Worm (Caenorhabditis elegans): ENCODE results near the gene gst-20.

gst-20 gene

DNA sequence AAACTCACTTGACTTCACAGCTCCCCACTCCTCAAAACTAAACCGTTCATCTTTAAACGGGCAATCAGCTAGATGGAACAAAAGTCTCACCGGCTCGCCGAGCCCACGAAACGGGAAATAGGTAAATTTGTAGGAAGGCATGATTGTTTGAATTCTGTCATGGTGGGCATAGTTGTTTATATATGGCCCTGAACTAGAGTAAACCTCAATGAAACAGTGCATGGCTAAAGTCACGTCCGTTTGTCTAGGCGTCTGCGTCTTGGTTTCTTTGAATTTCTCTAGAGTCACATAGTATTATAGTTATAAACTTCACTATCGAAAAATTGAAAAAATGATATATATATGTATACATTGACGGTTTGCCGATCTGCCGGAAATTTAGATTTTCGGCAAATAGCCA is 17.4 kb upstream of the gst-20 start, which contains the start of gene gst-19:
Gene gst-19 (minus strand): TSS at position 145 of the 400 bp plus-strand sequence.
- no peak for TF ChIP-seq che-1 (tag; optimal IDR thresholded peaks at IDR 0.05)
- TF ChIP-seq ceh-19 (GFP tag; optimal IDR thresholded peaks at IDR 0.05): no peak
- TF ChIP-seq ceh-18 (tag; optimal IDR thresholded peaks at IDR 0.05): no peak
- no peak for TF ChIP-seq pqm-1 (tag; optimal IDR thresholded peaks at IDR 0.05)
- TF ChIP-seq eyg-1 (tag; optimal IDR thresholded peaks at IDR 0.05): no peak
- no peak for TF ChIP-seq pag-3 (tag; optimal IDR thresholded peaks at IDR 0.05; ENCODE audit: borderline replicate concordance)
- TF ChIP-seq pha-2 (tag; optimal IDR thresholded peaks at IDR 0.05): no peak
- no peak for TF ChIP-seq sdc-2 (tag; optimal IDR thresholded peaks at IDR 0.05)
- no peak for TF ChIP-seq ets-4 (tag; optimal IDR thresholded peaks at IDR 0.05)
- no peak for TF ChIP-seq lim-6 (tag; optimal IDR thresholded peaks at IDR 0.05)
- no peak for TF ChIP-seq sox-4 (tag; optimal IDR thresholded peaks at IDR 0.05)
- no peak for TF ChIP-seq C08G9.2 (tag; optimal IDR thresholded peaks at IDR 0.05)
- no peak for TF ChIP-seq ceh-14 (tag; optimal IDR thresholded peaks at IDR 0.05)
- TF ChIP-seq nhr-11 (tag; optimal IDR thresholded peaks at IDR 0.05): no peak

DNA sequence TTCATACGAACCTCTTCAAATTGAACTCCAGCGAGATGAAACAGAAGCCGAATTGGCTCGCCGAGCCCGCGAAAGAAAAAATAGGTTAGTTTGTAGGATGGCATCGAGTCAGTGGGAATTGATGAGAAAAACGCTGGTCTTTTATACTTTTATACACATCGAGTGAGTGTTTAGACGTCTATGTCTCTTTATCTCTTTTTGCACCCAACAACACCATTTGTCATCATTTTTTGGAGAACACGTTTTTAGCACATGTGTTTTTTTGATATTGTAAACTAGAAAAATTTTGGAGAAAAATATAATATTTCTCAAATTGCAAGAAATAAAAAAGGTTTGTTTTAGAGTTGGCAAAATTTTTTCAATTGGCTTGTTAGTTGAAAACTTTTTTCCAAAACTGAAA is 14.7 kb upstream of the gst-20 start, which contains the start of gene gst-16:
Gene gst-16 (minus strand): TSS at position 111 of the 400 bp plus-strand sequence.
- TF ChIP-seq pha-2 (tag; optimal IDR thresholded peaks at IDR 0.05) (no peak), pat-9 (tag; optimal IDR thresholded peaks at IDR 0.05) (no peak), ttx-3 (tag; optimal IDR thresholded peaks at IDR 0.05) (no peak), npax-4 (tag; optimal IDR thresholded peaks at IDR 0.05) (no peak), unc-3 (GFP tag; conservative IDR thresholded peaks at IDR 0.05) (no peak), unc-3 (tag; optimal IDR thresholded peaks at IDR 0.05) (no peak)

DNA sequence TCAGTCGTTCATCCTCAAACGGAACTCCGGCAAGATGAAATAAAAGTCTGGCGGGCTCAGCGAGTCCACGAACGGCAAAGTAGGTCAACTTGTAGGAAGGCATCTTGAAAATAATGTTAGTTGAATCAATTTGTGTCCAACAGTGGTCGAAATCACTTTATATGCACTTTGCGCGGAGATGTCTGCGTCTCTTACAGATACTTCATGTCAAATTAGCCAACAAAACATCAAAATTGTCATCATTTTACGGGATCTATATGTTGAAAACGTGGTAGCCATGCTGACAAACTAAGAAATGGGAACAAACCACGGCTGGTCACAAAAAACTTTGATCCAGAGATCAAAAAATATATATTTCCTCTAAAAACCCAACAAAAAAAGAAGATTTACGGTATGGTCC is 8.2 kb upstream of the gst-20 start, which contains the start of gene gst-12:
Gene gst-12 (minus strand): TSS at position 254 of the 400 bp plus-strand sequence.
- TF ChIP-seq K02D7.2 (tag; optimal IDR thresholded peaks at IDR 0.05) (no peak), pax-1 (tag; optimal IDR thresholded peaks at IDR 0.05) (no peak), syd-9 (tag; optimal IDR thresholded peaks at IDR 0.05) (no peak), C08G9.2 (tag; optimal IDR thresholded peaks at IDR 0.05) (no peak), ztf-16 (tag; optimal IDR thresholded peaks at IDR 0.05) (no peak), ceh-30 (tag; optimal IDR thresholded peaks at IDR 0.05) (no peak), ceh-14 (tag; optimal IDR thresholded peaks at IDR 0.05) (no peak), che-1 (tag; optimal IDR thresholded peaks at IDR 0.05) (no peak), fkh-6 (tag; optimal IDR thresholded peaks at IDR 0.05) (no peak), hlh-30 (tag; optimal IDR thresholded peaks at IDR 0.05; ENCODE audit: insufficient read depth) (no peak), ceh-22 (tag; optimal IDR thresholded peaks at IDR 0.05) (no peak), dmd-4 (tag; optimal IDR thresholded peaks at IDR 0.05; ENCODE audit: borderline replicate concordance) (no peak), pha-2 (tag; optimal IDR thresholded peaks at IDR 0.05) (no peak), ceh-2 (tag; optimal IDR thresholded peaks at IDR 0.05) (no peak), ceh-9 (tag; optimal IDR thresholded peaks at IDR 0.05) (no peak), nhr-11 (tag; optimal IDR thresholded peaks at IDR 0.05) (no peak)

DNA sequence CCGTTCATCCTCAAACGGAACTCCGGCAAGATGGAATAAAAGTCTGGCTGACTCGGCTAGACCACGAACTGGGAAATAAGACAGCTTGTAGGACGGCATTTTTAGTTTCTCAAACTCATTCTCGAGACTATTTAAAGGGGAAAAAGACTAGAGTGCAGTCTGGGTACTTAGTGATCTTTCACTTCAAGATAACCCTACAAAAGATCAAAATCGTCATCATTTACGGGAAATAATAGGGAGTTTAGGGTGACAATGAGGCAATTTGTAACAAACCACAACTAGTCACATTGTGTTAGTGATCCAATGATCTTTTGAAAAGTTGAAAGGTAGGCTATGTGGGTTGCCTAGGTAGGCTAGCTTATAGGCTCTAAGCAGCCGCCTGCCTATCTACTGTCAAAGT is 6.4 kb upstream of the gst-20 start, which contains the start of gene gst-14:
Gene gst-14 (minus strand): TSS at position 101 of the 400 bp plus-strand sequence.
- TF ChIP-seq unc-42 (tag; optimal IDR thresholded peaks at IDR 0.05) (no peak), K09A11.1 (tag; optimal IDR thresholded peaks at IDR 0.05; ENCODE audit: insufficient read depth) (no peak), mec-3 (tag; optimal IDR thresholded peaks at IDR 0.05; ENCODE audit: borderline replicate concordance) (no peak)

DNA sequence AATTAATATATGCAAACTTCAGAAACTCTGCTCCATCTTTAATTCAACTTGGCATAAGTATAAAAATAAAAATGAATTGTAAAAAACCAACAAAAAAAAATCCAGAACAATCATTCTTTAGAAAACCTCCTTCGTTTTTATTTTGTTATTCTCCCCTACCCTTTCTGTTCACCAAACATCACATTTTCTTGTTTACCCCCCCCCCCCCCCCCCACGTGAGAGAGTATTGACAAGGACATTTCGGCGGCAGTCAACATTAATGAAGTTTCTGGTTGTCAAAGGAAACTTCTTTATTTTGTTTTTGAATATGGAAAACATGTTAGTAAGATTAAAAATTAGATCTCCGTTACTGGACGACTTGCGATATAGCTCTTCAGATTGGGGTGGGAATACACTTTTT is 4.9 kb upstream of the gst-20 start:
- no peak for TF ChIP-seq ceh-6 (GFP tag; optimal IDR thresholded peaks at IDR 0.05)
- no peak for TF ChIP-seq unc-86 (tag; optimal IDR thresholded peaks at IDR 0.05)
- TF ChIP-seq C08G9.2 (tag; optimal IDR thresholded peaks at IDR 0.05): no peak
- no peak for TF ChIP-seq hlh-8 (tag; optimal IDR thresholded peaks at IDR 0.05)
- no peak for TF ChIP-seq tbx-2 (tag; optimal IDR thresholded peaks at IDR 0.05)
- no peak for TF ChIP-seq nhr-232 (tag; optimal IDR thresholded peaks at IDR 0.05)
- TF ChIP-seq pros-1 (tag; optimal IDR thresholded peaks at IDR 0.05): no peak
- no peak for TF ChIP-seq C38D4.7 (GFP tag; optimal IDR thresholded peaks at IDR 0.05)
